Worm (Caenorhabditis elegans) whole organism, L4 larva: ENCODE data around the gene leo-1.

Experiments
- lir-3 ChIP-seq: sonication (generic microtip); optimal IDR thresholded peaks from 2 replicates; lab custom pipeline; 2016; ENCODE audit warnings: mild to moderate bottlenecking, missing genetic modification characterization, missing compliant biosample characterization
- nhr-41 ChIP-seq: fragments of 200-800 bp; sonication (Bioruptor generic); IDR thresholded peaks from 2 replicates; pipeline ENCODE4 v1.3.6; 2022; ENCODE audit warnings: missing genetic modification reagents, missing genetic modification characterization, missing compliant biosample characterization
- saeg-2 ChIP-seq: fragments of 200-800 bp; sonication (Bioruptor generic); IDR thresholded peaks from 2 replicates; pipeline ENCODE4 v1.3.6; 2022; ENCODE audit warnings: missing genetic modification reagents, missing genetic modification characterization, missing compliant biosample characterization

DNA sequence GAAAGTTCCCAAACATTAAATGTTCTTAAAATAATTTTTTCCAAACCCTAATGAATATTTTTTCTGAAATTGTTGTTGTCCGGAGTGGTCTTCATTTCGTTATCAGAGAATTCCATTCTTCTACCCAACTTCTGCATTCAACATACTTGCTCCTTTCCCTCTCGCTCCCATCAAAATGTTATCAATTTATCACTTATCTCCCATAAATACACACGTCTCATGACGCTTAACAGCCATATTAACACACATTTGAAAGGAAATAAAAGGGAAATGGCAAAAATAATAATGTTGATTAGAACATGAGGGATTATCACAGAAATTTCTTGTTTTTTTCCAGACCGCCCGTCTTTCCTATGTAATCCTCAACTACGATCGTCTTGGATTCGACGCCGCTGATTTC lies 40.2 kb downstream of the leo-1 start:
- TF ChIP-seq saeg-2 (GFP tag; lab: Robert Waterston, UW) (no peak), lir-3 (no peak), nhr-41 (GFP tag; lab: Robert Waterston, UW) (no peak)
